Fruit fly (Drosophila melanogaster): ENCODE data around the gene PNKP.

The PNKP gene

dm6 chr3R:8352961-8353728 is 9.8 kb upstream of the PNKP start:
- TF ChIP-seq EcR (GFP tag; optimal IDR thresholded peaks at IDR 0.05) (no peak), Dll (optimal IDR thresholded peaks at IDR 0.05) (no peak), psq (optimal IDR thresholded peaks at IDR 0.05) (no peak), pan (optimal IDR thresholded peaks at IDR 0.05) (no peak), usp (GFP tag; optimal IDR thresholded peaks at IDR 0.05) (no peak), CG8478 (optimal IDR thresholded peaks at IDR 0.05) (no peak)

dm6 chr3R:8349449-8350115 is 6.3 kb upstream of the PNKP start, which contains the start of gene Atg13:
Gene Atg13, plus strand, starts transcription at chr3R:8349815.
- no peak for TF ChIP-seq usp (GFP tag; optimal IDR thresholded peaks at IDR 0.05)
- no peak for TF ChIP-seq pan (optimal IDR thresholded peaks at IDR 0.05)
- TF ChIP-seq Dll (optimal IDR thresholded peaks at IDR 0.05), result no peak
- no peak for TF ChIP-seq EcR (GFP tag; optimal IDR thresholded peaks at IDR 0.05)
- no peak for TF ChIP-seq psq (optimal IDR thresholded peaks at IDR 0.05)
- TF ChIP-seq CG8478 (optimal IDR thresholded peaks at IDR 0.05), result no peak

- TF ChIP-seq CG8478 (optimal IDR thresholded peaks at IDR 0.05), result no peak
- no peak for TF ChIP-seq Dll (optimal IDR thresholded peaks at IDR 0.05)
- TF ChIP-seq psq (optimal IDR thresholded peaks at IDR 0.05), result no peak
- no peak for TF ChIP-seq pan (optimal IDR thresholded peaks at IDR 0.05)
- no peak for TF ChIP-seq usp (GFP tag; optimal IDR thresholded peaks at IDR 0.05)
- no peak for TF ChIP-seq EcR (GFP tag; optimal IDR thresholded peaks at IDR 0.05)
Measured at dm6 chr3R:8349106-8349448, 5.8 kb upstream of the PNKP start.

- TF ChIP-seq CG8478 (optimal IDR thresholded peaks at IDR 0.05), result no peak
- no peak for TF ChIP-seq EcR (GFP tag; optimal IDR thresholded peaks at IDR 0.05)
- no peak for TF ChIP-seq pan (optimal IDR thresholded peaks at IDR 0.05)
- TF ChIP-seq Dll (optimal IDR thresholded peaks at IDR 0.05), result no peak
- TF ChIP-seq usp (GFP tag; optimal IDR thresholded peaks at IDR 0.05), result no peak
- no peak for TF ChIP-seq psq (optimal IDR thresholded peaks at IDR 0.05)
Measured at dm6 chr3R:8347835-8348234, 4.5 kb upstream of the PNKP start.

DNA sequence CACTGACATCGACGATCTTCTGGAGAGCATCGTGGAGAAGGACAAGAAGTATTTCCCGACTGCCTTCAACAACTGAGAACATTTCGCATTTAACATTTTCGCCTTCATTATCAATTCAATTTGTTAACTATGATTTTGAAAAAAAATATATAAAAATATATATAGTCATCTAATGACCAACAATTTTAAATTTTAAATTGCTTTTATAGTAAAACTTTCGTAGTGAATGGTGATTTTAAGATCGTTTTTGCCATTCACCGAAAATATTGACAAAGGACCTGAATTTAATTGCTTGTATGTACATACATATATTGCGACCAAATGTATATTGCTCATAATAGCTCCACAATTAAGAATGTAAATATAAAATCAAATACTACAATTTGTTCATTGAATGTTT is 4.0 kb upstream of the PNKP start, which contains the start of gene CG7352:
CG7352 (plus strand) TSS at position 301 of the 400 bp plus-strand sequence.
- no peak for TF ChIP-seq psq (optimal IDR thresholded peaks at IDR 0.05)

DNA sequence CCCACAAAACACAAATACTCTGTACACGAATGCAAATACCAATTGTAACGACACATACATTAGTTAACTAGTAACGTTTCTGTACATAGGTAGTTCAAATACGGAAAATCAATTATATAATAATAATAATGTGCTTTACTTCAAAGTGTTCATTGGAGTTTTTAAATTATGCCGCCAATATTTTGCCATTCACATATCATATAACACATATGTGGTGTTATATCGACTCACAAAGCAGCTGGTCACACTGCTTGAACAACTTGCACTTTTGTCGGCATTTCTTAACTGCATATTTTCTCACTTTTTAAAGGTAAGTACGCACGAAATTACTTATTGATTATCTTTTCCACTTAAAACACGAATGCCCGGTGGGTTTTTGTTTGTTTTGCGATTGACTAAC is 858 bp upstream of the PNKP start, which contains the start of gene DppIII:
DppIII (plus strand) TSS at position 227 of the 400 bp plus-strand sequence.
- TF ChIP-seq EcR (GFP tag; optimal IDR thresholded peaks at IDR 0.05) (no peak), pan (optimal IDR thresholded peaks at IDR 0.05) (no peak)

- TF ChIP-seq CG8478 (optimal IDR thresholded peaks at IDR 0.05), result no peak
- no peak for TF ChIP-seq pan (optimal IDR thresholded peaks at IDR 0.05)
- no peak for TF ChIP-seq Dll (optimal IDR thresholded peaks at IDR 0.05)
- TF ChIP-seq psq (optimal IDR thresholded peaks at IDR 0.05), result no peak
- TF ChIP-seq EcR (GFP tag; optimal IDR thresholded peaks at IDR 0.05), result no peak
- no peak for TF ChIP-seq usp (GFP tag; optimal IDR thresholded peaks at IDR 0.05)
Measured at dm6 chr3R:8340675-8341275, 2.5 kb downstream of the PNKP start, which contains the start of the genes COX7A and Arl2. Gene COX7A, minus strand, starts transcription at chr3R:8341043. Gene Arl2, plus strand, starts transcription at chr3R:8341100.

- TF ChIP-seq CG8478 (optimal IDR thresholded peaks at IDR 0.05) (no peak), EcR (GFP tag; optimal IDR thresholded peaks at IDR 0.05) (no peak), usp (GFP tag; optimal IDR thresholded peaks at IDR 0.05) (no peak), pan (optimal IDR thresholded peaks at IDR 0.05) (no peak), psq (optimal IDR thresholded peaks at IDR 0.05) (no peak), Dll (optimal IDR thresholded peaks at IDR 0.05) (no peak)
Measured at dm6 chr3R:8336012-8336567, 7.2 kb downstream of the PNKP start.

DNA sequence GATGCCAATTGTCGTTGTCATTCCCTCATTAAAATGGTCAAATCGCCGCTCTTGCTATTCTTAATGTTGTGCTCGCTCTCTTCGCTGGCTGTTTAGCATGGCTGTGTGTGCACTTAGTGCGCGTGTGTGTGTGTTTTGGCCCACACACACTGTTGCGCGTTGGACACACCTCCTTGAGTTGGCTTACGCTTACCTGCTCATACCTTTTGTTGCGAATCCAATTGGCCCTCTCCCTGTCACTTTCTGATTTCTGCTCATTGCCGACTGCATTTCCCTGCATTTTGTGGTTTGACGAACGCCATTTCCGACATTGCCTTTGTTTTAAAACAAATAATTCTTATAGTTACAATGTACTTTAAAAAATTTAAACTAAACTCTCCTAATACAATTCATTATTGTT is 8.3 kb downstream of the PNKP start:
- TF ChIP-seq CG8478 (optimal IDR thresholded peaks at IDR 0.05), result no peak
- no peak for TF ChIP-seq EcR (GFP tag; optimal IDR thresholded peaks at IDR 0.05)
- TF ChIP-seq psq (optimal IDR thresholded peaks at IDR 0.05), result no peak
- TF ChIP-seq usp (GFP tag; optimal IDR thresholded peaks at IDR 0.05), result no peak
- no peak for TF ChIP-seq pan (optimal IDR thresholded peaks at IDR 0.05)
- TF ChIP-seq Dll (optimal IDR thresholded peaks at IDR 0.05), result no peak

- TF ChIP-seq psq (optimal IDR thresholded peaks at IDR 0.05) (no peak), CG8478 (optimal IDR thresholded peaks at IDR 0.05) (no peak)
Measured at dm6 chr3R:8334471-8334783, 8.9 kb downstream of the PNKP start.

- TF ChIP-seq EcR (GFP tag; optimal IDR thresholded peaks at IDR 0.05) (no peak), CG8478 (optimal IDR thresholded peaks at IDR 0.05) (peak; percentile 58)
Measured at dm6 chr3R:8333768-8334470, 9.4 kb downstream of the PNKP start, which contains the start of gene Poxm. Gene Poxm, minus strand, starts transcription at chr3R:8333792.

- no peak for TF ChIP-seq psq (optimal IDR thresholded peaks at IDR 0.05)
- TF ChIP-seq Dll (optimal IDR thresholded peaks at IDR 0.05), result no peak
- TF ChIP-seq EcR (GFP tag; optimal IDR thresholded peaks at IDR 0.05), result no peak
- TF ChIP-seq usp (GFP tag; optimal IDR thresholded peaks at IDR 0.05), result no peak
- no peak for TF ChIP-seq pan (optimal IDR thresholded peaks at IDR 0.05)
- TF ChIP-seq CG8478 (optimal IDR thresholded peaks at IDR 0.05), result no peak
Measured at dm6 chr3R:8329628-8330027, 13.7 kb downstream of the PNKP start.

Measured in whole organism.